Worm (Caenorhabditis elegans): Measurements from ENCODE around the gene R05A10.2.
A peak's percentile ranks its signal among the peaks of the same experiment; 100 is the strongest.

ce11 chrIV:14127805-14128610 lies 49.1 kb upstream of the R05A10.2 start, which contains the start of gene H12I19.115:
- TF ChIP-seq F13H6.1 (tag; optimal IDR thresholded peaks at IDR 0.05) = no peak
- TF ChIP-seq hlh-13 (GFP tag; optimal IDR thresholded peaks at IDR 0.05) = no peak
- no peak for TF ChIP-seq pqm-1 (tag; optimal IDR thresholded peaks at IDR 0.05)
- TF ChIP-seq fkh-10 (GFP tag; optimal IDR thresholded peaks at IDR 0.05) = no peak
- peak; percentile 36 for TF ChIP-seq unc-55 (GFP tag; optimal IDR thresholded peaks at IDR 0.05)
